Worm (Caenorhabditis elegans) whole organism, L4 larva: ENCODE measurements around the gene F38A1.15.

Source experiments
- R02D3.7 ChIP-seq: fragments of 150-350 bp; sonication (generic microtip); optimal IDR thresholded peaks from 3 replicates; lab custom pipeline; 2014; ENCODE audit warnings: missing biosample characterization, missing genetic modification characterization
- T20F7.1 ChIP-seq: fragments of 200-800 bp; sonication (Bioruptor generic); optimal IDR thresholded peaks from 2 replicates; lab custom pipeline; 2018; ENCODE audit warnings: mild to moderate bottlenecking, missing genetic modification characterization, missing compliant biosample characterization
- T26A8.4 ChIP-seq: fragments of 200-800 bp; sonication (Bioruptor generic); IDR thresholded peaks from 2 replicates; pipeline ENCODE4 v1.3.6; 2022; ENCODE audit warnings: missing genetic modification characterization, missing compliant biosample characterization
- ZK337.2 ChIP-seq: fragments of 200-800 bp; sonication (Bioruptor generic); IDR thresholded peaks from 2 replicates; pipeline ENCODE4 v1.3.6; 2022; ENCODE audit warnings: missing genetic modification reagents, missing genetic modification characterization, missing compliant biosample characterization
- aha-1 ChIP-seq: fragments of 150-350 bp; peaks from one replicate; lab custom pipeline; 2014; ENCODE audit warnings: missing biosample characterization, missing genetic modification characterization
- ama-1 ChIP-seq: fragments of 150-350 bp; optimal IDR thresholded peaks from 2 replicates; lab custom pipeline; 2014; ENCODE audit warnings: inconsistent platforms, mixed read lengths
- ceh-28 ChIP-seq: fragments of 150-350 bp; optimal IDR thresholded peaks from 2 replicates; lab custom pipeline; 2014; ENCODE audit warnings: missing biosample characterization, missing genetic modification reagents, missing genetic modification characterization
- ceh-32 ChIP-seq: sonication (generic microtip); optimal IDR thresholded peaks from 2 replicates; lab custom pipeline; 2016; ENCODE audit warnings: mild to moderate bottlenecking, missing genetic modification characterization, missing compliant biosample characterization; ENCODE audit not compliant: poor library complexity
- daf-12 ChIP-seq: fragments of 150-350 bp; optimal IDR thresholded peaks from 2 replicates; lab custom pipeline; 2014; ENCODE audit warnings: missing biosample characterization, missing genetic modification reagents, missing genetic modification characterization
- daf-19 ChIP-seq: fragments of 200-800 bp; sonication (Bioruptor generic); conservative IDR thresholded peaks from 2 replicates; pipeline ENCODE4 v1.3.6; 2022; ENCODE audit warnings: missing genetic modification characterization, missing compliant biosample characterization
- dmd-6 ChIP-seq: fragments of 200-800 bp; sonication (Bioruptor generic); IDR thresholded peaks from 2 replicates; pipeline ENCODE4 v1.3.6; 2022; ENCODE audit warnings: missing genetic modification reagents, missing genetic modification characterization, missing compliant biosample characterization
- dmd-9 ChIP-seq: fragments of 200-800 bp; sonication (Bioruptor generic); IDR thresholded peaks from 2 replicates; pipeline ENCODE4 v1.3.6; 2022; ENCODE audit warnings: missing genetic modification reagents, missing genetic modification characterization, missing compliant biosample characterization
- duxl-1 ChIP-seq: sonication (generic microtip); optimal IDR thresholded peaks from 2 replicates; lab custom pipeline; 2016; ENCODE audit warnings: mild to moderate bottlenecking, missing genetic modification characterization, moderate library complexity, missing compliant biosample characterization; ENCODE audit not compliant: poor library complexity
- dve-1 ChIP-seq: sonication (generic microtip); optimal IDR thresholded peaks from 2 replicates; lab custom pipeline; 2017; ENCODE audit warnings: antibody characterized with exemption, mild to moderate bottlenecking, missing genetic modification characterization, missing compliant biosample characterization; ENCODE audit not compliant: insufficient read depth
- egl-43 ChIP-seq: fragments of 200-800 bp; sonication (Bioruptor generic); IDR thresholded peaks from 2 replicates; pipeline ENCODE4 v1.3.6; 2022; ENCODE audit warnings: missing genetic modification reagents, missing genetic modification characterization, missing compliant biosample characterization
- hif-1 ChIP-seq, 2 experiments: sonication (generic microtip); optimal IDR thresholded peaks; 2 replicates each; lab custom pipeline; 2016 to 2017; ENCODE audit warnings: missing compliant biosample characterization in 2 of 2, missing genetic modification characterization in 2 of 2, missing genetic modification reagents in 2 of 2, missing genotype in 2 of 2, mild to moderate bottlenecking in 1 of 2
- hmg-1.1 ChIP-seq: fragments of 200-800 bp; sonication (Bioruptor generic); IDR thresholded peaks from 2 replicates; pipeline ENCODE4 v1.3.6; 2022; ENCODE audit warnings: missing genetic modification reagents, missing genetic modification characterization, missing compliant biosample characterization
- lim-7 ChIP-seq: fragments of 200-800 bp; sonication (Bioruptor generic); IDR thresholded peaks from 2 replicates; pipeline ENCODE4 v1.3.6; 2022; ENCODE audit warnings: missing genetic modification characterization, missing compliant biosample characterization
- lin-13 ChIP-seq: fragments of 150-350 bp; optimal IDR thresholded peaks from 2 replicates; lab custom pipeline; 2014; ENCODE audit warnings: missing biosample characterization, missing genetic modification reagents, missing genetic modification characterization
- lin-39 ChIP-seq: fragments of 150-350 bp; optimal IDR thresholded peaks from 2 replicates; lab custom pipeline; 2014; ENCODE audit warnings: missing biosample characterization, missing genetic modification reagents, missing genetic modification characterization
- lir-3 ChIP-seq: sonication (generic microtip); optimal IDR thresholded peaks from 2 replicates; lab custom pipeline; 2016; ENCODE audit warnings: mild to moderate bottlenecking, missing genetic modification characterization, missing compliant biosample characterization
- mdl-1 ChIP-seq, 2 experiments: fragments of 150-350 bp in 1 of 2; sonication (generic microtip) in 1 of 2; optimal IDR thresholded peaks; 2 replicates each; lab custom pipeline; 2014 to 2017; ENCODE audit warnings: missing biosample characterization in 2 of 2, missing genetic modification characterization in 2 of 2
- mep-1 ChIP-seq: fragments of 150-350 bp; sonication (generic microtip); optimal IDR thresholded peaks from 3 replicates; lab custom pipeline; 2014; ENCODE audit warnings: missing biosample characterization, missing genetic modification characterization
- mes-2 ChIP-seq: sonication (generic microtip); optimal IDR thresholded peaks from 2 replicates; lab custom pipeline; 2016; ENCODE audit warnings: missing genotype, mild to moderate bottlenecking, missing genetic modification characterization, missing compliant biosample characterization; ENCODE audit not compliant: poor library complexity, severe bottlenecking
- mxl-3 ChIP-seq: fragments of 200-800 bp; sonication (Bioruptor generic); optimal IDR thresholded peaks from 2 replicates; lab custom pipeline; 2018; ENCODE audit warnings: mild to moderate bottlenecking, missing genetic modification characterization, missing compliant biosample characterization
- nhr-11 ChIP-seq: fragments of 150-350 bp; optimal IDR thresholded peaks from 2 replicates; lab custom pipeline; 2014; ENCODE audit warnings: missing biosample characterization, missing genetic modification characterization
- nhr-28 ChIP-seq: fragments of 150-350 bp; optimal IDR thresholded peaks from 2 replicates; lab custom pipeline; 2014; ENCODE audit warnings: missing biosample characterization, missing genetic modification characterization
- nhr-41 ChIP-seq: fragments of 200-800 bp; sonication (Bioruptor generic); IDR thresholded peaks from 2 replicates; pipeline ENCODE4 v1.3.6; 2022; ENCODE audit warnings: missing genetic modification reagents, missing genetic modification characterization, missing compliant biosample characterization
- nhr-42 ChIP-seq: fragments of 200-800 bp; sonication (Bioruptor generic); IDR thresholded peaks from 2 replicates; pipeline ENCODE4 v1.3.6; 2022; ENCODE audit warnings: missing genetic modification characterization, missing compliant biosample characterization
- nhr-77 ChIP-seq: fragments of 150-350 bp; optimal IDR thresholded peaks from 2 replicates; lab custom pipeline; 2014; ENCODE audit warnings: missing biosample characterization, missing genetic modification characterization
- php-3 ChIP-seq: fragments of 200-800 bp; sonication (Bioruptor generic); IDR thresholded peaks from 2 replicates; pipeline ENCODE4 v1.3.6; 2022; ENCODE audit warnings: missing genetic modification reagents, missing genetic modification characterization, missing compliant biosample characterization
- rbr-2 ChIP-seq: sonication (generic microtip); optimal IDR thresholded peaks from 2 replicates; lab custom pipeline; 2016; ENCODE audit warnings: missing genotype, missing genetic modification characterization, missing compliant biosample characterization
- sdz-12 ChIP-seq: fragments of 200-800 bp; sonication (Bioruptor generic); optimal IDR thresholded peaks from 2 replicates; lab custom pipeline; 2018; ENCODE audit warnings: mild to moderate bottlenecking, missing genetic modification characterization, missing compliant biosample characterization
- snpc-4 ChIP-seq: fragments of 150-350 bp; optimal IDR thresholded peaks from 2 replicates; lab custom pipeline; 2014; ENCODE audit warnings: missing biosample characterization, missing genetic modification characterization
- unc-62 ChIP-seq, 3 experiments: fragments of 150-350 bp in 1 of 3; sonication (generic microtip); optimal IDR thresholded peaks in 2 of 3; peaks in 1 of 3; 1 replicate in 1 of 3; 2 replicates in 2 of 3; lab custom pipeline; 2014 to 2017; ENCODE audit warnings: missing biosample characterization in 3 of 3, missing genetic modification characterization in 3 of 3, missing genetic modification reagents in 3 of 3, missing genotype in 1 of 3
- ztf-11 ChIP-seq: fragments of 150-350 bp; optimal IDR thresholded peaks from 2 replicates; lab custom pipeline; 2014; ENCODE audit warnings: missing biosample characterization, missing genetic modification characterization
- ztf-7 ChIP-seq: fragments of 150-350 bp; optimal IDR thresholded peaks from 2 replicates; lab custom pipeline; 2014; ENCODE audit warnings: missing biosample characterization, missing genetic modification characterization

The F38A1.15 gene

DNA sequence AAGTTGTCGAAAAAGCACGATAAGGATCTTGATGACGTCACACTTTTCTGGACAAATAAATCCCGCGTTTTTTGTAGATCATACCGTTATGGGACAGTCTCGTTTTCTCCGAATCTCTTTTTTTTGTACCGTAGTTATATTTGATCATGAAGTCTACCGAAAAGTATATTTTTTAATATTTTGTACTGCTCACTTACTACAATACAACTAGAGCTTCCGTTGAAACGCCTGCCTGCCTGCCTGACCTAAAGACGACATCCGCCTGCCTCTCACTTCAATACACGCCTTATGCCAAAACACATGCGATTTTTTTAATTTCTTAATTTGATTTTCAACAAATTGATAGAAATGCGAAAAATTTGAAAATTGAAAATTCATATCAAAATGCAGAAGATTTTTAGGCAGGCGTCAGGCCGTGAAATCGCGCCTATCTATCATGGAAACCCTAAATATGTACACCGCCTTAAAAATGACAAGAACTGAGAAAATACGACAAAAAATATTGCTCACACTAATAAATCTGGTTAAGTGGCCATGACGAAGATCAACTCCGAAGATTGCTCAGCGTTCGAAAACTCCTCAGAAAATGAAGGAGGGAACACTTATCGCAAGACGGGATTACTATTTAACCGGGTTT is 17.5 kb downstream of the F38A1.15 start, which contains the start of gene W09G12.8:
TSS of gene W09G12.8 (plus strand) at position 587 of the 637 bp plus-strand sequence.
- TF ChIP-seq unc-62 (GFP tag; optimal IDR thresholded peaks at IDR 0.05 in 1 of 2; lab: Kevin White, UChicago) (peak in 1 of 2 experiments; percentile 91), unc-62 (tag; optimal IDR thresholded peaks at IDR 0.05; lab: Kevin White, UChicago) (no peak), dmd-9 (GFP tag; lab: Robert Waterston, UW) (no peak)

- TF ChIP-seq dmd-9 (GFP tag; lab: Robert Waterston, UW): no peak
- TF ChIP-seq aha-1: peak; percentile 11
Observed at ce11 chrIV:1224781-1225180, 18.4 kb downstream of the F38A1.15 start.

ce11 chrIV:1221167-1221566 is 22.0 kb downstream of the F38A1.15 start, which contains the start of gene W09G12.10:
TSS of gene W09G12.10 (minus strand) at chrIV:1221287.
- TF ChIP-seq lin-39 (tag; lab: Kevin White, UChicago): no peak
- no peak for TF ChIP-seq ceh-28 (tag; lab: Kevin White, UChicago)
- TF ChIP-seq mxl-3: no peak
- TF ChIP-seq nhr-41: no peak
- TF ChIP-seq dve-1 (tag; lab: Kevin White, UChicago): no peak

ce11 chrIV:1217265-1217664 is 25.9 kb downstream of the F38A1.15 start:
- 0 out of 2 replicates have a peak, but pooled peaks have one; percentile 24 for TF ChIP-seq T26A8.4 (GFP tag; lab: Robert Waterston, UW)

DNA sequence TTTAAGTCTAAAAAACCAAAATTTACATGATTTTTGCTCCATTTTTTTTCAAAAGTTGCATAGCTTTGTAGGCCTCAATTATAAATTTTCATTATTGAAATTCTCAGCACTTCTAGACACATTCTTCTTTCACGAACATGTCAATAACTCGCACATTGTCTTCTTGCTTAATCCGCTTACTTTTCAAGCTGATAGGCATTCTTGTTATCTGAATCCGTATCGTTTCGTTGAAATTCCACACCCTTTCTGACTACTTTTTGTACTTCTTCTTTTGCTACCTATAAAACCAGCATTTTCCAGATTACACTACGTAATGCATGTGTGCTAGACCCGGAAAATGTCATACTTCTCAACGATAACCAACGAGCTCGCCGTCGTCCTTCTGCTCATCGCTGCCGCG is 26.9 kb downstream of the F38A1.15 start, which contains the start of gene W09G12.9:
TSS of gene W09G12.9 (plus strand) at position 301 of the 400 bp plus-strand sequence.
- no peak for TF ChIP-seq lir-3
- TF ChIP-seq duxl-1 (tag; lab: Kevin White, UChicago): no peak
- TF ChIP-seq dmd-6 (GFP tag; lab: Robert Waterston, UW): peak; percentile 74
- no peak for TF ChIP-seq ZK337.2 (GFP tag; lab: Robert Waterston, UW)
- TF ChIP-seq T20F7.1 (GFP tag; lab: Kevin White, UChicago): no peak
- TF ChIP-seq php-3 (GFP tag; lab: Robert Waterston, UW): no peak

DNA sequence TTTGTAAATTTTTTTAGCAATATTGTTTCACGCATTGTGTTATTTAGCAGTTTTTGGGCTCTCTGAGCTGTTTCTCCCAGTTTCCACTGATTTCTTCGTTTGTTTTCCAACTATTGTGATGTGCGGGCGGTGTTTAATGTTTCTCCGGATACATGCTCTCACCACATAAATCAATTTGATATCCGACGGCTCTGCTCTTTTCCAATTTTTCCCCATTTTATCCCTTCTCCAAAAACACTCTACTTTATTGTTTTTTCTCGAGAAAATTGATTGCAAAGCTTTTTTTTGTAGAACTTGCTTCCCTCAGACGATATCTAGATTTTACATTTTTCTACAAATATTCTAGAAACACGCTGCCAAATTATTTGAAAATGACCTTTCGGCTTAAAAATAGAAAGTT is 27.7 kb downstream of the F38A1.15 start:
- TF ChIP-seq aha-1 (peak; percentile 93), sdz-12 (no peak)

- no peak for TF ChIP-seq hmg-1.1
- no peak for TF ChIP-seq nhr-77 (tag; lab: Kevin White, UChicago)
- TF ChIP-seq R02D3.7 (tag; lab: Kevin White, UChicago): no peak
- peak; percentile 15 for TF ChIP-seq aha-1
- TF ChIP-seq ceh-32: no peak
- no peak for TF ChIP-seq dmd-9 (GFP tag; lab: Robert Waterston, UW)
- TF ChIP-seq lim-7 (GFP tag; lab: Robert Waterston, UW): no peak
- no peak for TF ChIP-seq snpc-4 (tag; lab: Kevin White, UChicago)
- TF ChIP-seq daf-12: no peak
- peak in 1 of 2 experiments; percentile 9 for TF ChIP-seq mdl-1 (tag; optimal IDR thresholded peaks at IDR 0.05; lab: Kevin White, UChicago)
- TF ChIP-seq ama-1 (lab: Kevin White, UChicago): no peak
- no peak for TF ChIP-seq nhr-42 (GFP tag; lab: Robert Waterston, UW)
- no peak for TF ChIP-seq mxl-3
- TF ChIP-seq ZK337.2 (GFP tag; lab: Robert Waterston, UW): no peak
- no peak for TF ChIP-seq daf-19
- no peak for TF ChIP-seq egl-43 (GFP tag; lab: Robert Waterston, UW)
- peak; percentile 6 for TF ChIP-seq nhr-11 (tag; lab: Kevin White, UChicago)
- TF ChIP-seq mes-2 (tag; lab: Kevin White, UChicago): peak; percentile 25
- no peak for TF ChIP-seq ztf-11 (tag; lab: Kevin White, UChicago)
- TF ChIP-seq T26A8.4 (GFP tag; lab: Robert Waterston, UW): no peak
- no peak for TF ChIP-seq ztf-7 (tag; lab: Kevin White, UChicago)
- TF ChIP-seq hif-1 (tag; optimal IDR thresholded peaks at IDR 0.05; lab: Kevin White, UChicago): no peak
- TF ChIP-seq rbr-2 (tag; lab: Kevin White, UChicago): peak; percentile 19
- TF ChIP-seq mep-1 (tag; lab: Kevin White, UChicago): peak; percentile 30
- no peak for TF ChIP-seq nhr-28 (tag; lab: Kevin White, UChicago)
- no peak for TF ChIP-seq lin-13 (GFP tag; lab: Kevin White, UChicago)
- TF ChIP-seq ceh-28 (tag; lab: Kevin White, UChicago): no peak
Observed at ce11 chrIV:1213192-1213591, 30.0 kb downstream of the F38A1.15 start.
